Worm (Caenorhabditis elegans) whole organism, L1 larva: Measurements from ENCODE around the gene Y76B12C.3.

ENCODE experiments used
- grh-1 ChIP-seq: fragments of 200-800 bp; sonication (Bioruptor generic); IDR thresholded peaks from 2 replicates; pipeline ENCODE4 v1.3.6; 2022; ENCODE audit warnings: missing genetic modification reagents, missing genetic modification characterization, missing compliant biosample characterization
- lir-3 ChIP-seq: sonication (generic microtip); optimal IDR thresholded peaks from 2 replicates; lab custom pipeline; 2016; ENCODE audit warnings: mild to moderate bottlenecking, missing genetic modification characterization, moderate library complexity, missing compliant biosample characterization; ENCODE audit not compliant: poor library complexity
- nhr-90 ChIP-seq: sonication (generic microtip); optimal IDR thresholded peaks from 2 replicates; lab custom pipeline; 2016; ENCODE audit warnings: mild to moderate bottlenecking, missing genetic modification characterization, missing compliant biosample characterization; ENCODE audit not compliant: poor library complexity
- skn-1 ChIP-seq: fragments of 150-350 bp; optimal IDR thresholded peaks from 2 replicates; lab custom pipeline; 2014; ENCODE audit warnings: missing biosample characterization, missing genetic modification characterization
- zag-1 ChIP-seq: fragments of 150-350 bp; optimal IDR thresholded peaks from 2 replicates; lab custom pipeline; 2014; ENCODE audit warnings: missing biosample characterization, missing genetic modification characterization

ce11 chrIV:1972271-1972670 is 1.2 kb upstream of the Y76B12C.3 start, which contains the start of gene Y76B12C.4:
- TF ChIP-seq zag-1 (tag; lab: Kevin White, UChicago) (no peak), grh-1 (GFP tag; lab: Robert Waterston, UW) (no peak), skn-1 (tag; lab: Kevin White, UChicago) (no peak), lir-3 (tag; lab: Kevin White, UChicago) (no peak), nhr-90 (tag; lab: Kevin White, UChicago) (no peak)
